Worm (Caenorhabditis elegans) whole organism, L2 larva: ENCODE measurements around the gene ire-1.

Experiments used
- alr-1 ChIP-seq: fragments of 150-350 bp; optimal IDR thresholded peaks from 2 replicates; lab custom pipeline; 2014; ENCODE audit warnings: missing biosample characterization, missing genetic modification characterization
- lin-13 ChIP-seq: fragments of 150-350 bp; optimal IDR thresholded peaks from 2 replicates; lab custom pipeline; 2014; ENCODE audit warnings: missing biosample characterization, missing genetic modification reagents, missing genetic modification characterization
- lin-39 ChIP-seq: fragments of 150-350 bp; optimal IDR thresholded peaks from 2 replicates; lab custom pipeline; 2014; ENCODE audit warnings: missing biosample characterization, missing genetic modification reagents, missing genetic modification characterization
- peb-1 ChIP-seq: fragments of 150-350 bp; optimal IDR thresholded peaks from 2 replicates; lab custom pipeline; 2014; ENCODE audit warnings: missing biosample characterization, missing genetic modification characterization

DNA sequence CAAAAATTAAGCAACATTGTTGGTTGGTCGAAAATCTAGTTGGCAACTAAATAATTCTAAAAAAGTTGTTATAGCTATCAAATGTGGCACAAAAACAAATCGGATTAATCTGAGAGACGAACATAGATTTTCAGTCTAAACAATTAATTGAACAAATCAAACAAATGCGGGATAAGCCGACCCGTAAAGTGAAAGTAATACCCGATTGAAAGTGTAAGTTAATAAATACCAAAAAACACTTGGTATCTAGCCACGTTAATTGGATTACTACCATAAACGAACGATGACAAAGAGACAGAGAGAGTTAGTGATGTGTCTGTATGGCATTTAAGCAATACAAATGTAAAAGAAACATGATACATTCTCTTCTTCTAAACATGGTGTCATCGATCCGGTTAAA lies 30.8 kb downstream of the ire-1 start:
- TF ChIP-seq alr-1 = no peak
- TF ChIP-seq lin-39 (tag; lab: Kevin White, UChicago) = no peak
- TF ChIP-seq peb-1 (tag; lab: Kevin White, UChicago) = no peak
- no peak for TF ChIP-seq lin-13 (GFP tag; lab: Kevin White, UChicago)
